Worm (Caenorhabditis elegans): ENCODE results near the gene srg-32.

DNA sequence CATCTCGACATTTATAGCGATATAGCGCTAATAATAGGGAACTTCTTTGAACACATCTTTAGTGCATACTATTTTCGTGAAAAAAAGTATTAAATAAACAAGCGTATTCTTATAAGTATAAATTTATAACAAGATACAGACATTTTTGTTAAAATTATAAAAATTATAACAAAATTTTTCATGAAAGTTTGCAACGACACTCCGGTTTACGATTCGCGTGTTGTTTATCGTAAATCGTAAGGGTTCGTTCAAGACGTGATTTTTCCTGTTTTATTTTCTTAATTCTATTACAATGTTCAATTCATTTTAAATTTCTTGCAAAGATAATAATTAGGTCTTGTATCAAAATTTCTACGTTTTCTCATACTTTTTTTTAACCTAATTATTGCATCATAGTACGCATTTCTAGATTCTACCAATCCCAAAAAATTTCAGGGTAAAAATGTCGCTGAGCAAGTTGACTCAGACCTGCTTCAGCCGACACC is 10.1 kb upstream of the srg-32 start, which contains the start of gene scpl-4:
- no peak for TF ChIP-seq sea-2 (GFP tag; IDR thresholded peaks at IDR 0.05)
- TF ChIP-seq bed-2 (GFP tag; IDR thresholded peaks at IDR 0.05) = no peak
- no peak for TF ChIP-seq F23B12.7 (tag; optimal IDR thresholded peaks at IDR 0.05; ENCODE audit: insufficient read depth)
- TF ChIP-seq ama-1 (optimal IDR thresholded peaks at IDR 0.05) = no peak
- no peak for TF ChIP-seq ama-1 (GFP tag; optimal IDR thresholded peaks at IDR 0.05)
- TF ChIP-seq snpc-4 (GFP tag; optimal IDR thresholded peaks at IDR 0.05) = no peak
- no peak for TF ChIP-seq snpc-4 (tag; optimal IDR thresholded peaks at IDR 0.05)
- TF ChIP-seq unc-62 (GFP tag; optimal IDR thresholded peaks at IDR 0.05) = no peak
- no peak for TF ChIP-seq ztf-3 (GFP tag; optimal IDR thresholded peaks at IDR 0.05)
- TF ChIP-seq pha-4 (tag; optimal IDR thresholded peaks at IDR 0.05) = no peak
- no peak for TF ChIP-seq B0019.2 (GFP tag; conservative IDR thresholded peaks at IDR 0.05)
- no peak for TF ChIP-seq him-1 (tag; optimal IDR thresholded peaks at IDR 0.05)
- TF ChIP-seq dpl-1 (GFP tag; optimal IDR thresholded peaks at IDR 0.05) = no peak
